Worm (Caenorhabditis elegans): ENCODE results near the gene hrde-2.

Gene hrde-2

ce11 chrV:15051720-15052119, 46.8 kb downstream of the hrde-2 start:
- TF ChIP-seq mbf-1 (tag; optimal IDR thresholded peaks at IDR 0.05), result no peak

ce11 chrV:15052368-15052767, 47.5 kb downstream of the hrde-2 start, which contains the start of the genes fbxa-82 and C25D7.5:
Gene fbxa-82, minus strand, starts transcription at chrV:15052530.
Gene C25D7.5, plus strand, starts transcription at chrV:15052650.
- no peak for TF ChIP-seq Y55F3AM.14 (GFP tag; optimal IDR thresholded peaks at IDR 0.05)
- TF ChIP-seq zag-1 (tag; optimal IDR thresholded peaks at IDR 0.05), result no peak
- TF ChIP-seq sem-4 (tag; optimal IDR thresholded peaks at IDR 0.05), result no peak
- TF ChIP-seq crh-2 (tag; optimal IDR thresholded peaks at IDR 0.05), result no peak
- TF ChIP-seq fos-1 (tag; optimal IDR thresholded peaks at IDR 0.05), result peak; percentile 30
- TF ChIP-seq nhr-77 (tag; optimal IDR thresholded peaks at IDR 0.05), result no peak

- no peak for TF ChIP-seq mab-5 (tag; optimal IDR thresholded peaks at IDR 0.05)
- no peak for TF ChIP-seq nhr-10 (tag; optimal IDR thresholded peaks at IDR 0.05)
- TF ChIP-seq sma-9 (GFP tag; optimal IDR thresholded peaks at IDR 0.05), result no peak
- TF ChIP-seq sma-9 (tag; optimal IDR thresholded peaks at IDR 0.05), result no peak
- TF ChIP-seq blmp-1 (tag; optimal IDR thresholded peaks at IDR 0.05; ENCODE audit: insufficient read depth), result no peak
- no peak for TF ChIP-seq sem-4 (tag; optimal IDR thresholded peaks at IDR 0.05)
- no peak for TF ChIP-seq gmeb-1 (tag; optimal IDR thresholded peaks at IDR 0.05)
- no peak for TF ChIP-seq ztf-11 (tag; optimal IDR thresholded peaks at IDR 0.05)
- TF ChIP-seq Y55F3AM.14 (GFP tag; optimal IDR thresholded peaks at IDR 0.05), result no peak
- no peak for TF ChIP-seq ceh-82 (tag; optimal IDR thresholded peaks at IDR 0.05)
- no peak for TF ChIP-seq egl-27 (tag; optimal IDR thresholded peaks at IDR 0.05)
- no peak for TF ChIP-seq nhr-77 (tag; optimal IDR thresholded peaks at IDR 0.05)
- TF ChIP-seq unc-39 (tag; optimal IDR thresholded peaks at IDR 0.05), result no peak
- no peak for TF ChIP-seq sma-3 (GFP tag; optimal IDR thresholded peaks at IDR 0.05)
- no peak for TF ChIP-seq mdl-1 (tag; optimal IDR thresholded peaks at IDR 0.05)
- no peak for TF ChIP-seq ZK546.5 (tag; optimal IDR thresholded peaks at IDR 0.05)
- no peak for TF ChIP-seq zag-1 (tag; optimal IDR thresholded peaks at IDR 0.05)
- TF ChIP-seq skn-1 (tag; optimal IDR thresholded peaks at IDR 0.05), result no peak
- TF ChIP-seq dmd-4 (tag; optimal IDR thresholded peaks at IDR 0.05), result no peak
These were observed 49.8 kb downstream of the hrde-2 start for ce11 chrV:15054733-15055132.

- TF ChIP-seq sem-4 (tag; optimal IDR thresholded peaks at IDR 0.05), result no peak
- no peak for TF ChIP-seq snpc-4 (tag; optimal IDR thresholded peaks at IDR 0.05)
These were observed 51.0 kb downstream of the hrde-2 start, which contains the start of gene C25D7.16 for ce11 chrV:15055873-15056272. Gene C25D7.16, plus strand, starts transcription at chrV:15056173.
